Fruit fly (Drosophila melanogaster) whole organism, adult: ENCODE data around the gene CG42458.
"Not testable (repeated sequence)": the region's sequence is repeated elsewhere in the genome, so short reads cannot be mapped to it uniquely, and the experiment has no call there.

ENCODE experiments used
- CG11617 ChIP-seq: fragments of 200-800 bp; sonication (Bioruptor generic); optimal IDR thresholded peaks from 2 replicates; lab custom pipeline; 2017; ENCODE audit warnings: mild to moderate bottlenecking, missing biosample characterization, missing genetic modification reagents, missing genetic modification characterization
- CG12768 ChIP-seq: fragments of 200-800 bp; sonication (Bioruptor generic); optimal IDR thresholded peaks from 2 replicates; lab custom pipeline; 2017; ENCODE audit warnings: missing biosample characterization, missing genetic modification characterization, mild to moderate bottlenecking, moderate library complexity, missing genetic modification reagents
- CG14711 ChIP-seq: fragments of 200-800 bp; sonication (Bioruptor generic); optimal IDR thresholded peaks from 2 replicates; lab custom pipeline; 2018; ENCODE audit warnings: missing biosample characterization, mild to moderate bottlenecking, missing genetic modification characterization, moderate library complexity
- CG1620 ChIP-seq: fragments of 200-800 bp; sonication (Bioruptor generic); optimal IDR thresholded peaks from 2 replicates; lab custom pipeline; 2016; ENCODE audit warnings: missing biosample characterization, missing genetic modification characterization
- CG33017 ChIP-seq: fragments of 200-800 bp; sonication (Bioruptor generic); optimal IDR thresholded peaks from 2 replicates; lab custom pipeline; 2018; ENCODE audit warnings: missing biosample characterization, mild to moderate bottlenecking, missing genetic modification characterization, moderate library complexity
- CG5204 ChIP-seq: fragments of 200-800 bp; sonication (Bioruptor generic); optimal IDR thresholded peaks from 2 replicates; lab custom pipeline; 2016; ENCODE audit warnings: missing biosample characterization, missing genetic modification characterization
- CG7045 ChIP-seq: fragments of 200-800 bp; sonication (Bioruptor generic); optimal IDR thresholded peaks from 2 replicates; lab custom pipeline; 2017; ENCODE audit warnings: missing biosample characterization, mild to moderate bottlenecking, missing genetic modification characterization
- CG7101 ChIP-seq: fragments of 200-800 bp; sonication (Bioruptor generic); optimal IDR thresholded peaks from 2 replicates; lab custom pipeline; 2018; ENCODE audit warnings: missing biosample characterization, mild to moderate bottlenecking, missing genetic modification characterization, moderate library complexity
- Clk ChIP-seq: fragments of 200-800 bp; sonication (Bioruptor generic); optimal IDR thresholded peaks from 2 replicates; lab custom pipeline; 2017; ENCODE audit warnings: missing biosample characterization, missing genetic modification characterization
- Crg-1 ChIP-seq: fragments of 200-800 bp; sonication (Bioruptor generic); optimal IDR thresholded peaks from 2 replicates; lab custom pipeline; 2016; ENCODE audit warnings: missing biosample characterization, missing genetic modification characterization
- Hr96 ChIP-seq: fragments of 200-800 bp; sonication (Bioruptor generic); optimal IDR thresholded peaks from 2 replicates; lab custom pipeline; 2016; ENCODE audit warnings: missing biosample characterization, missing genetic modification characterization
- Mnt ChIP-seq: fragments of 200-800 bp; sonication (Bioruptor generic); optimal IDR thresholded peaks from 2 replicates; lab custom pipeline; 2016; ENCODE audit warnings: missing biosample characterization, mild to moderate bottlenecking, missing genetic modification characterization
- bab1 ChIP-seq: fragments of 200-800 bp; sonication (Bioruptor generic); optimal IDR thresholded peaks from 3 replicates; lab custom pipeline; 2019; ENCODE audit warnings: missing biosample characterization, mild to moderate bottlenecking, missing genetic modification characterization, moderate library complexity
- cic ChIP-seq: fragments of 200-800 bp; sonication (Bioruptor generic); optimal IDR thresholded peaks from 2 replicates; lab custom pipeline; 2017; ENCODE audit warnings: missing biosample characterization, mild to moderate bottlenecking, missing genetic modification characterization, moderate library complexity
- cnc ChIP-seq, 2 experiments: fragments of >200 bp; optimal IDR thresholded peaks; 2 replicates each; lab custom pipeline; 2017
- kay ChIP-seq: fragments of 200-800 bp; sonication (Bioruptor generic); peaks from one replicate; lab custom pipeline; 2016; ENCODE audit warnings: missing biosample characterization, missing genetic modification characterization, borderline replicate concordance
- ovo ChIP-seq: fragments of 200-800 bp; sonication (Bioruptor generic); optimal IDR thresholded peaks from 2 replicates; lab custom pipeline; 2016; ENCODE audit warnings: missing biosample characterization, missing genetic modification characterization
- pad ChIP-seq: fragments of 200-800 bp; sonication (Bioruptor generic); optimal IDR thresholded peaks from 3 replicates; lab custom pipeline; 2017; ENCODE audit warnings: missing biosample characterization, missing genetic modification characterization, mild to moderate bottlenecking, moderate library complexity, missing genetic modification reagents
- tj ChIP-seq: fragments of 200-800 bp; sonication (Bioruptor generic); optimal IDR thresholded peaks from 3 replicates; lab custom pipeline; 2017; ENCODE audit warnings: missing biosample characterization, mild to moderate bottlenecking, missing genetic modification characterization, moderate library complexity
- toe ChIP-seq: fragments of 200-800 bp; sonication (Bioruptor generic); optimal IDR thresholded peaks from 2 replicates; lab custom pipeline; 2016; ENCODE audit warnings: missing biosample characterization, missing genetic modification characterization

CG42458 gene

dm6 chr3L:7470202-7470601, 46.6 kb downstream of the CG42458 start, which contains the start of gene CG8543:
Gene CG8543, minus strand, starts transcription at chr3L:7470302.
- TF ChIP-seq Mnt (GFP tag; lab: Kevin White, UChicago), result no peak
- no peak for TF ChIP-seq cnc (optimal IDR thresholded peaks at IDR 0.05; lab: Kevin White, UChicago)
- TF ChIP-seq toe (GFP tag; lab: Kevin White, UChicago), result no peak
- no peak for TF ChIP-seq CG7101 (tag; lab: Kevin White, UChicago)
- no peak for TF ChIP-seq Clk (GFP tag; lab: Kevin White, UChicago)
- no peak for TF ChIP-seq CG12768 (GFP tag; lab: Kevin White, UChicago)
- no peak for TF ChIP-seq CG1620 (GFP tag; lab: Kevin White, UChicago)

- TF ChIP-seq cnc (optimal IDR thresholded peaks at IDR 0.05; lab: Kevin White, UChicago) (no peak), Hr96 (GFP tag; lab: Kevin White, UChicago) (no peak), Crg-1 (GFP tag; lab: Kevin White, UChicago) (no peak), pad (GFP tag; lab: Kevin White, UChicago) (no peak), cic (GFP tag; lab: Kevin White, UChicago) (no peak), CG14711 (tag; lab: Kevin White, UChicago) (no peak), tj (GFP tag; lab: Kevin White, UChicago) (no peak), kay (GFP tag; lab: Kevin White, UChicago) (no peak)
Observed at dm6 chr3L:7471259-7471658, 47.6 kb downstream of the CG42458 start, which contains the start of gene CG8541. Gene CG8541, plus strand, starts transcription at chr3L:7471559.

DNA sequence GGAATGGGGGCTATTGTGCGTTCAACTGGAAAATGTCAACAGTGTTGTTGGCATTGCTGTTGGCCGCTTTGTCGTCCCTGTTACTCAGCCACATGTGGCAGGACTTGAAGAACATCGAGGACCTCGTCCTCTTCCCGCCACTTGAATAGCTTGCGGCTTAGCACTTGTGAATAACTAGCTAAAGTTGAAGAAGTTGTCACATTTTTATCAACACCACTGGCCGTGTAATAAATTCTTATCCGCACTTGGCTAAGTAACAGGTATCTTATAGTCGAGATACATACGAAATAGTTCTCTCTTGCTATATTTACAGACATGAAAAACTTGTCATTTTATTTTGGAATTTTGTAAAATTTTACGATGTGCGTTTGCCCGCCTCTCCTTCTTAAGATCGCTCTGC, 51.6 kb downstream of the CG42458 start, which contains the start of gene CG43292:
TSS of gene CG43292 (plus strand) at position 301 of the 400 bp plus-strand sequence.
- no peak for TF ChIP-seq cic (GFP tag; lab: Kevin White, UChicago)
- no peak for TF ChIP-seq CG7101 (tag; lab: Kevin White, UChicago)
- TF ChIP-seq pad (GFP tag; lab: Kevin White, UChicago), result no peak
- no peak for TF ChIP-seq ovo
- TF ChIP-seq tj (GFP tag; lab: Kevin White, UChicago), result no peak
- TF ChIP-seq toe (GFP tag; lab: Kevin White, UChicago), result no peak
- TF ChIP-seq CG5204 (GFP tag; lab: Kevin White, UChicago), result no peak
- no peak for TF ChIP-seq CG14711 (tag; lab: Kevin White, UChicago)
- no peak for TF ChIP-seq Mnt (GFP tag; lab: Kevin White, UChicago)
- TF ChIP-seq Hr96 (GFP tag; lab: Kevin White, UChicago), result no peak
- TF ChIP-seq Crg-1 (GFP tag; lab: Kevin White, UChicago), result no peak
- no peak for TF ChIP-seq CG1620 (GFP tag; lab: Kevin White, UChicago)
- TF ChIP-seq Clk (GFP tag; lab: Kevin White, UChicago), result no peak
- no peak for TF ChIP-seq CG12768 (GFP tag; lab: Kevin White, UChicago)
- no peak for TF ChIP-seq CG7045
- TF ChIP-seq kay (GFP tag; lab: Kevin White, UChicago), result no peak
- TF ChIP-seq CG11617 (GFP tag; lab: Kevin White, UChicago), result no peak
- TF ChIP-seq CG33017, result no peak
- no peak for TF ChIP-seq bab1 (GFP tag; lab: Kevin White, UChicago)
- no peak for TF ChIP-seq cnc (optimal IDR thresholded peaks at IDR 0.05; lab: Kevin White, UChicago)

DNA sequence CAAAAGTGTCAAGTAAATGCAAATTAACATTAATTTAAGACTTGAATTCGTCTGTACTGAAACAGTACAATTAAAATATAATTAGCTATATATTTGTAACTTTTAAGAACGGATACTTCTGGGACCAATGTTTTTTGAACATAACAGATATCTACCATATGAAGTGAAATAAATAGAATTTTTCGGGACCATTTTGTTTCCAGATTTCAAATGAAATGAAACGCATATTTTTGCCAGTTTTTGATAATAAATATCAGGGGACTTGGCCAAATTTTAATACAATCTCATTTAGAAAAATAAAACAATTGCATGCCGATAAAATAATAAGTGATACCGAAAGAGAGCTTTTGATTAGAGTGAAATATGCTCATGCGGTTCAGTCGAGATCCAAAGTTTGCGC, 62.0 kb downstream of the CG42458 start, which contains the start of gene mthl6:
TSS of gene mthl6 (plus strand) at position 301 of the 400 bp plus-strand sequence.
- TF ChIP-seq kay (GFP tag; lab: Kevin White, UChicago) (peak; percentile 22), CG11617 (GFP tag; lab: Kevin White, UChicago) (no peak)

DNA sequence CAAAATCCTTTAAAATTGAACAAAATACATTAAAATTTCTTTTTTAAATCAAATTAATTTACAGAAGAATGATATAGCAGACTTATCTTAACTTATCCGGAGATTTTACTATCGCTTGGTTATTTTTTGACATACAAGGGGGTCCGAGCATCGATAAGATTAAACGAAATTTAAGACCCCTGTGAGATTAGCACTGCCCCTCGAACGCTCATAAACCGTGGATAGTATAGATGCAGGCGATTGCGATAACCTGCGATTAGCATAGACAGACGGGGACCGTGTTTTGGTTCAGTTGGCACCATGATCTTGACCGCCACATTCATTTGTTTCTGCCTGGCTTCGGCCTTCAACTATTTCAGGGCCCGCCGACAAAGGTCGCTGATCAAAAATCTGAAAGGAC, 67.9 kb downstream of the CG42458 start, which contains the start of gene Cyp316a1:
TSS of gene Cyp316a1 (plus strand) at position 301 of the 400 bp plus-strand sequence.
- TF ChIP-seq tj (GFP tag; lab: Kevin White, UChicago) (no peak), ovo (no peak), Mnt (GFP tag; lab: Kevin White, UChicago) (no peak), CG7101 (tag; lab: Kevin White, UChicago) (no peak), kay (GFP tag; lab: Kevin White, UChicago) (no peak), CG33017 (no peak), CG14711 (tag; lab: Kevin White, UChicago) (no peak), cic (GFP tag; lab: Kevin White, UChicago) (no peak)

dm6 chr3L:7496097-7496496, 72.5 kb downstream of the CG42458 start, which contains the start of gene Cyp4d8:
Gene Cyp4d8, minus strand, starts transcription at chr3L:7496197.
- TF ChIP-seq toe (GFP tag; lab: Kevin White, UChicago) (no peak), cic (GFP tag; lab: Kevin White, UChicago) (peak; percentile 23), Crg-1 (GFP tag; lab: Kevin White, UChicago) (no peak), CG1620 (GFP tag; lab: Kevin White, UChicago) (no peak), CG7101 (tag; lab: Kevin White, UChicago) (no peak), ovo (no peak)

dm6 chr3L:7498731-7499130, 75.1 kb downstream of the CG42458 start, which contains the start of gene CG8539:
Gene CG8539, minus strand, starts transcription at chr3L:7498831.
- TF ChIP-seq cnc (optimal IDR thresholded peaks at IDR 0.05; lab: Kevin White, UChicago); CG5204 (GFP tag; lab: Kevin White, UChicago); Hr96 (GFP tag; lab: Kevin White, UChicago): not testable (repeated sequence)
